Worm (Caenorhabditis elegans) whole organism, L1 larva: ENCODE results near the gene rsks-1.

Source experiments
- C16A3.4 ChIP-seq: fragments of 150-350 bp; optimal IDR thresholded peaks from 2 replicates; lab custom pipeline; 2014; ENCODE audit warnings: missing biosample characterization, missing genetic modification characterization
- alr-1 ChIP-seq: fragments of 200-800 bp; sonication (Bioruptor generic); optimal IDR thresholded peaks from 2 replicates; lab custom pipeline; 2018; ENCODE audit warnings: borderline replicate concordance, mild to moderate bottlenecking, missing genetic modification characterization, missing compliant biosample characterization
- aly-2 ChIP-seq: fragments of 150-350 bp; optimal IDR thresholded peaks from 2 replicates; lab custom pipeline; 2014; ENCODE audit warnings: missing biosample characterization, missing genetic modification characterization
- blmp-1 ChIP-seq: fragments of 150-350 bp; optimal IDR thresholded peaks from 2 replicates; lab custom pipeline; 2014; ENCODE audit warnings: missing biosample characterization, missing genetic modification characterization
- ceh-88 ChIP-seq: fragments of 200-800 bp; sonication (Bioruptor generic); IDR thresholded peaks from 2 replicates; pipeline ENCODE4 v1.3.6; 2022; ENCODE audit warnings: missing genetic modification characterization, missing compliant biosample characterization
- ceh-90 ChIP-seq: sonication (generic microtip); optimal IDR thresholded peaks from 2 replicates; lab custom pipeline; 2016; ENCODE audit warnings: missing genetic modification characterization, missing compliant biosample characterization
- ces-1 ChIP-seq: fragments of 150-350 bp; optimal IDR thresholded peaks from 2 replicates; lab custom pipeline; 2014; ENCODE audit warnings: missing biosample characterization, missing genetic modification reagents, missing genetic modification characterization
- dpl-1 ChIP-seq, 3 experiments: fragments of 150-350 bp in 2 of 3; sonication (generic microtip) in 1 of 3; optimal IDR thresholded peaks; 2 replicates each; lab custom pipeline; 2014 to 2017; ENCODE audit warnings: missing biosample characterization in 3 of 3, missing genetic modification characterization in 3 of 3, missing genetic modification reagents in 3 of 3
- dsc-1 ChIP-seq: sonication (generic microtip); optimal IDR thresholded peaks from 2 replicates; lab custom pipeline; 2016; ENCODE audit warnings: mild to moderate bottlenecking, missing genetic modification characterization, missing compliant biosample characterization
- egl-27 ChIP-seq, 2 experiments: fragments of 150-350 bp in 1 of 2; sonication (generic microtip); optimal IDR thresholded peaks; 3 replicates each; lab custom pipeline; 2017 to 2018; ENCODE audit warnings: missing biosample characterization in 2 of 2, missing genetic modification characterization in 2 of 2, missing genetic modification reagents in 2 of 2
- elt-2 ChIP-seq: sonication (generic microtip); optimal IDR thresholded peaks from 2 replicates; lab custom pipeline; 2016; ENCODE audit warnings: missing genetic modification characterization, mild to moderate bottlenecking, inconsistent platforms, missing compliant biosample characterization, missing genetic modification reagents
- fkh-10 ChIP-seq: sonication (generic microtip); optimal IDR thresholded peaks from 2 replicates; lab custom pipeline; 2017; ENCODE audit warnings: missing biosample characterization, missing genetic modification reagents, missing genetic modification characterization
- grh-1 ChIP-seq: fragments of 200-800 bp; sonication (Bioruptor generic); IDR thresholded peaks from 2 replicates; pipeline ENCODE4 v1.3.6; 2022; ENCODE audit warnings: missing genetic modification reagents, missing genetic modification characterization, missing compliant biosample characterization
- hlh-4 ChIP-seq: sonication (generic microtip); optimal IDR thresholded peaks from 2 replicates; lab custom pipeline; 2016; ENCODE audit warnings: mild to moderate bottlenecking, missing genetic modification characterization, missing compliant biosample characterization
- hpl-2 ChIP-seq: fragments of 150-350 bp; optimal IDR thresholded peaks from 2 replicates; lab custom pipeline; 2014; ENCODE audit warnings: missing biosample characterization, missing genetic modification reagents, missing genetic modification characterization
- irx-1 ChIP-seq: sonication (generic microtip); optimal IDR thresholded peaks from 2 replicates; lab custom pipeline; 2016; ENCODE audit warnings: missing genetic modification characterization, missing compliant biosample characterization
- isw-1 ChIP-seq: fragments of 200-800 bp; sonication (Bioruptor generic); IDR thresholded peaks from 2 replicates; pipeline ENCODE4 v1.3.6; 2022; ENCODE audit warnings: missing genetic modification characterization, missing compliant biosample characterization
- lin-15B ChIP-seq: fragments of 150-350 bp; sonication (generic microtip); optimal IDR thresholded peaks from 3 replicates; lab custom pipeline; 2014; ENCODE audit warnings: missing biosample characterization, missing genetic modification characterization
- lin-35 ChIP-seq, 2 experiments: fragments of 150-350 bp; optimal IDR thresholded peaks; 2 replicates each; lab custom pipeline; 2014; ENCODE audit warnings: missing biosample characterization in 2 of 2, missing genetic modification characterization in 2 of 2, missing genetic modification reagents in 2 of 2
- lir-3 ChIP-seq: sonication (generic microtip); optimal IDR thresholded peaks from 2 replicates; lab custom pipeline; 2016; ENCODE audit warnings: mild to moderate bottlenecking, missing genetic modification characterization, moderate library complexity, missing compliant biosample characterization; ENCODE audit not compliant: poor library complexity
- lsy-2 ChIP-seq, 2 experiments: fragments of 150-350 bp; optimal IDR thresholded peaks; 2 replicates each; lab custom pipeline; 2014; ENCODE audit warnings: missing biosample characterization in 2 of 2, missing genetic modification characterization in 2 of 2
- mef-2 ChIP-seq: fragments of 150-350 bp; optimal IDR thresholded peaks from 2 replicates; lab custom pipeline; 2014; ENCODE audit warnings: missing biosample characterization, missing genetic modification characterization
- nhr-20 ChIP-seq: sonication (generic microtip); optimal IDR thresholded peaks from 2 replicates; lab custom pipeline; 2016; ENCODE audit warnings: mild to moderate bottlenecking, missing genetic modification characterization, missing compliant biosample characterization
- nhr-237 ChIP-seq: fragments of 150-350 bp; optimal IDR thresholded peaks from 2 replicates; lab custom pipeline; 2014; ENCODE audit warnings: missing biosample characterization, missing genetic modification characterization
- nhr-28 ChIP-seq: fragments of 150-350 bp; optimal IDR thresholded peaks from 2 replicates; lab custom pipeline; 2014; ENCODE audit warnings: missing biosample characterization, missing genetic modification characterization
- nhr-47 ChIP-seq: sonication (generic microtip); optimal IDR thresholded peaks from 2 replicates; lab custom pipeline; 2016; ENCODE audit warnings: mild to moderate bottlenecking, missing genetic modification characterization, moderate library complexity, missing compliant biosample characterization
- nhr-71 ChIP-seq: sonication (generic microtip); optimal IDR thresholded peaks from 2 replicates; lab custom pipeline; 2016; ENCODE audit warnings: mild to moderate bottlenecking, missing genetic modification characterization, moderate library complexity, missing compliant biosample characterization
- nhr-76 ChIP-seq: sonication (generic microtip); optimal IDR thresholded peaks from 2 replicates; lab custom pipeline; 2017; ENCODE audit warnings: missing biosample characterization, missing genetic modification characterization
- nhr-84 ChIP-seq: sonication (generic microtip); optimal IDR thresholded peaks from 2 replicates; lab custom pipeline; 2017; ENCODE audit warnings: missing biosample characterization, missing genetic modification characterization
- nhr-85 ChIP-seq: sonication (generic microtip); peaks from one replicate; lab custom pipeline; 2016; ENCODE audit warnings: missing genetic modification characterization, inconsistent platforms, missing compliant biosample characterization
- nhr-90 ChIP-seq: sonication (generic microtip); optimal IDR thresholded peaks from 2 replicates; lab custom pipeline; 2016; ENCODE audit warnings: mild to moderate bottlenecking, missing genetic modification characterization, missing compliant biosample characterization; ENCODE audit not compliant: poor library complexity
- pag-3 ChIP-seq: sonication (generic microtip); optimal IDR thresholded peaks from 2 replicates; lab custom pipeline; 2017; ENCODE audit warnings: missing genetic modification characterization, mild to moderate bottlenecking, missing compliant biosample characterization, antibody characterized with exemption, borderline replicate concordance; ENCODE audit not compliant: insufficient read depth
- pqm-1 ChIP-seq: sonication (generic microtip); optimal IDR thresholded peaks from 3 replicates; lab custom pipeline; 2017; ENCODE audit warnings: missing biosample characterization, missing genetic modification characterization
- skn-1 ChIP-seq: fragments of 150-350 bp; optimal IDR thresholded peaks from 2 replicates; lab custom pipeline; 2014; ENCODE audit warnings: missing biosample characterization, missing genetic modification characterization
- snpc-4 ChIP-seq: fragments of 150-350 bp; optimal IDR thresholded peaks from 2 replicates; lab custom pipeline; 2014; ENCODE audit warnings: missing biosample characterization, missing genetic modification characterization
- snu-23 ChIP-seq: sonication (generic microtip); optimal IDR thresholded peaks from 2 replicates; lab custom pipeline; 2016; ENCODE audit warnings: missing genetic modification characterization, missing compliant biosample characterization
- sup-37 ChIP-seq: fragments of 200-800 bp; sonication (Bioruptor generic); optimal IDR thresholded peaks from 2 replicates; lab custom pipeline; 2018; ENCODE audit warnings: mild to moderate bottlenecking, missing genetic modification characterization, missing compliant biosample characterization
- tlp-1 ChIP-seq: fragments of 150-350 bp; optimal IDR thresholded peaks from 2 replicates; lab custom pipeline; 2014; ENCODE audit warnings: missing biosample characterization, missing genetic modification characterization
- unc-62 ChIP-seq: fragments of 150-350 bp; optimal IDR thresholded peaks from 2 replicates; lab custom pipeline; 2014; ENCODE audit warnings: missing biosample characterization, missing genetic modification reagents, missing genetic modification characterization
- unc-98 ChIP-seq: fragments of 200-800 bp; sonication (Bioruptor generic); IDR thresholded peaks from 2 replicates; pipeline ENCODE4 v1.3.6; 2022; ENCODE audit warnings: missing genetic modification characterization, missing compliant biosample characterization
- zip-4 ChIP-seq: fragments of 200-800 bp; sonication (Bioruptor generic); optimal IDR thresholded peaks from 2 replicates; lab custom pipeline; 2018; ENCODE audit warnings: mild to moderate bottlenecking, missing genetic modification characterization, moderate library complexity, missing compliant biosample characterization

Gene rsks-1

DNA sequence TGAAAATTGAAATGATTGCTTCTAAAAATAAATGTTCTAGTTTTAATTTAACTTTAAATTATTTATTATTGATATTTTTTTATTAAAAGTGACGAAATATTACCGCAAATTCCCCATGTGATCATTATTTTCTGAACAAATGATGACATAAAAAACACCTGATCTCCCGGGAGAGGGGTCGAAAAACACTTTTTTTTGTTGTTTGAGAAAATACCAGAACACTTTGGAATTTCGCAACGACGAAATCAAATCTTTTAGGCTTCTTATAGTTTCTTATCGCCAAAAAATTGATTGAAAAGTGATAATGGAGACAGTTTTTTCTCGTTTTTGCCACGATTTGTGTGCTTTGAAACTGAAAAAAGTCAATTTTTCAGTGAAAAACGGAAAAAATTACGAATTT, 582 bp upstream of the rsks-1 start:
- TF ChIP-seq lin-35 (GFP tag; optimal IDR thresholded peaks at IDR 0.05; lab: Kevin White, UChicago), result peak in 1 of 2 experiments; percentile 28
- TF ChIP-seq lir-3 (tag; lab: Kevin White, UChicago), result no peak
- no peak for TF ChIP-seq lsy-2 (tag; optimal IDR thresholded peaks at IDR 0.05; lab: Kevin White, UChicago)
- no peak for TF ChIP-seq unc-62 (GFP tag; lab: Kevin White, UChicago)
- TF ChIP-seq tlp-1 (tag; lab: Kevin White, UChicago), result no peak
- peak; percentile 96 for TF ChIP-seq skn-1 (tag; lab: Kevin White, UChicago)
- TF ChIP-seq irx-1 (tag; lab: Kevin White, UChicago), result no peak
- TF ChIP-seq snpc-4 (tag; lab: Kevin White, UChicago), result no peak
- TF ChIP-seq ceh-88, result no peak
- TF ChIP-seq, all 84 proteins: peak for 2

DNA sequence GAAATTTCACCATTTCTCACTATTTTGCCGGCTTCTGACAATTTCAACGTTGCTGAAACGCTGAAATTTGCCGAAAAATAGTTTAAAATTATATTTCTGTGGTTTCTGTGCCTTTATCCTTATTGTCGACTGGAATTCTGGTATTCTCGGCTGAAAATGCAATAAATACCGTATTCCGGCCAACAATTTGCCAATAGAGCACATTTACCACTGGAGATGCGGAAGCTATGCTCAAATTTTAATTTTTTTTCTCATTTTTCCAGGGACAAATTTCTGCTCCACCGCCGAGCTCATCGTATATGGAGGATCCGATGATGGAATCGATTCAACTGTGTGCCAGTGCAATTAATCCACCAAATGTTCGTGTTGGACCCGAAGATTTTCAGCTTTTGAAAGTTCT, 1.7 kb downstream of the rsks-1 start:
- no peak for TF ChIP-seq elt-2 (tag; lab: Kevin White, UChicago)
- no peak for TF ChIP-seq aly-2 (tag; lab: Kevin White, UChicago)
- no peak for TF ChIP-seq lsy-2 (tag; optimal IDR thresholded peaks at IDR 0.05; lab: Kevin White, UChicago)
- TF ChIP-seq snu-23 (GFP tag; lab: Kevin White, UChicago), result no peak

DNA sequence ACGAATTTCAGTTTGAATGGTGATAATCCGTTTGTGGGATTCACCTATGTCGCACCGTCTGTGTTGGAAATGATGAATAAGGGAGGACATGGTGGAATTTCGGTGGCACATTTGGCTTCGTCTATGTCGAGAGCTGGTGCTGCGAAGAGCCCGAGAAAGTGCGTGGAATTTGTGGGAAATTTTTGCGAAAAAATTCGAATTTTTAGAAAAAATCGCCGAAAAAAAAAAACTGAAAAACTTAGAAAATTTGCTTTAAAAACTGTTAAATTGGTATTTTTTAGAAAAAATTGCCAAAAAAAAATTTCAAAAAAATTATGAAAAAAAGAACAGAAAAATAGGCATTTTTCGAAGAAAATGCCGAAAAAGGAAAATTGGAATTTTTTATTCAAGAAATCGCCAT, 4.0 kb downstream of the rsks-1 start:
- no peak for TF ChIP-seq lsy-2 (tag; optimal IDR thresholded peaks at IDR 0.05; lab: Kevin White, UChicago)
- no peak for TF ChIP-seq pqm-1 (tag; lab: Kevin White, UChicago)
- no peak for TF ChIP-seq hlh-4
- TF ChIP-seq unc-98 (GFP tag; lab: Robert Waterston, UW), result no peak
- TF ChIP-seq ceh-90 (tag; lab: Kevin White, UChicago), result no peak
- no peak for TF ChIP-seq C16A3.4 (tag; lab: Kevin White, UChicago)
- no peak for TF ChIP-seq nhr-90 (tag; lab: Kevin White, UChicago)
- no peak for TF ChIP-seq nhr-76 (tag; lab: Kevin White, UChicago)
- no peak for TF ChIP-seq nhr-20 (tag; lab: Kevin White, UChicago)
- no peak for TF ChIP-seq mef-2
- no peak for TF ChIP-seq nhr-28 (tag; lab: Kevin White, UChicago)
- TF ChIP-seq zip-4, result no peak
- no peak for TF ChIP-seq lin-35 (GFP tag; optimal IDR thresholded peaks at IDR 0.05; lab: Kevin White, UChicago)
- TF ChIP-seq nhr-71 (tag; lab: Kevin White, UChicago), result no peak
- no peak for TF ChIP-seq nhr-85 (tag; lab: Kevin White, UChicago)

DNA sequence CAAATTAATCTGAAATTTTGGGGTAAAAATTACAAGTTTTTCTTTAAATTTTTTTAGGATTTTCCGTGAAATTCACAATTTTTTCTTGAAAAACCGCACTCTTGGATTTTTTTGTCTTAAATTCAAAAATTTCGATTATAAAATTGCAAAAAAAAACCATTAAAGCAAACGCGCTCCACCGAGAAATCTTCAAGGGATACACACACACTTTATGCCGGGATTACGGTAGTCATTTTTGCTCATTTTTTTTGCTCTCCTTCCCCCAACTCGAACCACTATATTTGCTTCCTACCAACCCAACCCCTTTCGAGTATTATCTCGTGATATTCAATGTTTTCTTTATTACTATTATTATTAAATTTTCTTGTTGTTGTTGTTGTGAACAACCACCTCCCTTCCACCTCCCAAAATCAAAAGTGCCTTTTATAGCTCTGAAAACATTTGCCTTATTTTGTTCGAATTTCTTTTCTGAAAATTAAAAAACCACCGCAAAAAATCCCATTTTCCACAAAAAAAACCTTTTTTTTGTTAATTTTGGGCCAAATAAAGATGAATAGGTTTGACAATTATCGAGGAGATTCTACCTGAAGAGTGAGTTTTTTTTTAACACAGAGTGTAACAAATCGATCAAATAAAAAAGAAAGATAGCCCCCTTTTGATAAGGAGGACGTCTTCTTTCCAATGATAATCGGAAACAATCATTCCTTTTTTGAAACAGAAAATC, 7.0 kb downstream of the rsks-1 start, which contains the start of gene Y47D3A.32:
TSS of gene Y47D3A.32 (plus strand) at position 674 of the 724 bp plus-strand sequence.
- TF ChIP-seq nhr-28 (tag; lab: Kevin White, UChicago) (no peak), lsy-2 (tag; optimal IDR thresholded peaks at IDR 0.05; lab: Kevin White, UChicago) (peak in 1 of 2 experiments; percentile 14), aly-2 (tag; lab: Kevin White, UChicago) (peak; percentile 20), nhr-71 (tag; lab: Kevin White, UChicago) (peak; percentile 6)
- TF ChIP-seq, all 84 proteins: peak for 3

DNA sequence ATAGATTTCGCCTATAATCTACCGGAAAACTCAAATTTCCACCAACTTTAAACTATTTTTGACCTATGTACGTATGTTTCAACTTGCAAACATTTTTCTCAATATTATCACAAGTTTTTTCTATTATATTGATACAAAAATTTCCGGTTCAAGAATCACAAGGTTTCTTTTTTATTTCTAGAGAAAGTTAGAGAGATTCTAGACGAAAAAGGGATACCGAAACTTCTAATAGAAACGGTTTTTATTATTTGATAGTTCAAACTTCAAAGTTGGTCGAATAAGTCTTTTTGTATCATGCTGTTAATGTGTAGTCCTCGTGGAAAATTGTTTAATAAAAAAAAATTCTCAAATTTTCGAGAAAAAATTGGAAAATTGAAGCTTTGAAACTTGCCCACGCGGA, 10.2 kb downstream of the rsks-1 start:
- TF ChIP-seq sup-37 (GFP tag; lab: Kevin White, UChicago) (no peak), nhr-71 (tag; lab: Kevin White, UChicago) (peak; percentile 56), ceh-88 (no peak), grh-1 (GFP tag; lab: Robert Waterston, UW) (peak; percentile 52; the same call in 1 of the 2 replicates), nhr-84 (tag; lab: Kevin White, UChicago) (no peak), hpl-2 (no peak), nhr-47 (no peak), blmp-1 (tag; lab: Kevin White, UChicago) (peak; percentile 80), dpl-1 (GFP tag; optimal IDR thresholded peaks at IDR 0.05; lab: Kevin White, UChicago) (no peak), ces-1 (GFP tag; lab: Kevin White, UChicago) (no peak), tlp-1 (tag; lab: Kevin White, UChicago) (no peak), pag-3 (tag; lab: Kevin White, UChicago) (no peak), fkh-10 (no peak), nhr-237 (tag; lab: Kevin White, UChicago) (no peak), lsy-2 (tag; optimal IDR thresholded peaks at IDR 0.05; lab: Kevin White, UChicago) (peak; percentile 18 to 38), dsc-1 (tag; lab: Kevin White, UChicago) (no peak), lin-15B (tag; lab: Kevin White, UChicago) (no peak), unc-98 (GFP tag; lab: Robert Waterston, UW) (no peak), egl-27 (tag; optimal IDR thresholded peaks at IDR 0.05; lab: Kevin White, UChicago) (no peak), isw-1 (GFP tag; lab: Robert Waterston, UW) (no peak), unc-62 (GFP tag; lab: Kevin White, UChicago) (no peak), alr-1 (tag; lab: Kevin White, UChicago) (no peak), lin-35 (GFP tag; optimal IDR thresholded peaks at IDR 0.05; lab: Kevin White, UChicago) (peak in 1 of 2 experiments; percentile 35)
